Fruit fly (Drosophila melanogaster) whole organism, embryonic: ENCODE results near the gene RfC4.

Source experiments
- Aef1 ChIP-seq: fragments of 200-800 bp; sonication (Bioruptor generic); IDR thresholded peaks from 3 replicates; pipeline ENCODE4 v1.3.6; 2022; ENCODE audit warnings: missing biosample characterization, missing genetic modification characterization
- CG12071 ChIP-seq: fragments of 200-800 bp; sonication (Bioruptor generic); optimal IDR thresholded peaks from 3 replicates; lab custom pipeline; 2018; ENCODE audit warnings: missing biosample characterization, mild to moderate bottlenecking, missing genetic modification characterization
- CG12155 ChIP-seq: fragments of 200-800 bp; sonication (Bioruptor generic); optimal IDR thresholded peaks from 3 replicates; lab custom pipeline; 2016; ENCODE audit warnings: missing biosample characterization, missing genetic modification characterization
- CG12744 ChIP-seq: fragments of 200-800 bp; sonication (Bioruptor generic); optimal IDR thresholded peaks from 2 replicates; lab custom pipeline; 2016; ENCODE audit warnings: missing biosample characterization, missing genetic modification characterization
- CG12942 ChIP-seq: fragments of 200-800 bp; sonication (Bioruptor generic); optimal IDR thresholded peaks from 3 replicates; lab custom pipeline; 2016; ENCODE audit warnings: missing biosample characterization, missing genetic modification characterization
- CG13287 ChIP-seq: fragments of 200-800 bp; sonication (Bioruptor generic); IDR thresholded peaks from 2 replicates; pipeline ENCODE4 v1.3.6; 2022; ENCODE audit warnings: missing biosample characterization, missing genetic modification characterization; ENCODE audit not compliant: partially characterized antibody
- CG14710 ChIP-seq: fragments of 200-800 bp; sonication (Bioruptor generic); optimal IDR thresholded peaks from 3 replicates; lab custom pipeline; 2019; ENCODE audit warnings: missing biosample characterization, mild to moderate bottlenecking, missing genetic modification characterization, moderate library complexity
- CG15514 ChIP-seq: fragments of 200-800 bp; sonication (Bioruptor generic); optimal IDR thresholded peaks from 3 replicates; lab custom pipeline; 2017; ENCODE audit warnings: missing biosample characterization, missing genetic modification characterization, mild to moderate bottlenecking, moderate library complexity, missing genetic modification reagents
- CG15601 ChIP-seq: fragments of 200-800 bp; sonication (Bioruptor generic); optimal IDR thresholded peaks from 3 replicates; lab custom pipeline; 2019; ENCODE audit warnings: missing biosample characterization, mild to moderate bottlenecking, missing genetic modification characterization, moderate library complexity
- CG17361 ChIP-seq: fragments of 200-800 bp; sonication (Bioruptor generic); IDR thresholded peaks from 3 replicates; pipeline ENCODE4 v1.3.6; 2022; ENCODE audit warnings: missing biosample characterization, missing genetic modification characterization
- CG1792 ChIP-seq: fragments of 200-800 bp; sonication (Bioruptor generic); optimal IDR thresholded peaks from 2 replicates; lab custom pipeline; 2016; ENCODE audit warnings: missing biosample characterization, missing genetic modification characterization
- CG2116 ChIP-seq: fragments of 200-800 bp; sonication (Bioruptor generic); optimal IDR thresholded peaks from 3 replicates; lab custom pipeline; 2018; ENCODE audit warnings: missing biosample characterization, mild to moderate bottlenecking, missing genetic modification characterization
- CG3407 ChIP-seq: fragments of 200-800 bp; sonication (Bioruptor generic); optimal IDR thresholded peaks from 2 replicates; lab custom pipeline; 2018; ENCODE audit warnings: missing biosample characterization, mild to moderate bottlenecking, missing genetic modification characterization
- CG4424 ChIP-seq: fragments of 200-800 bp; sonication (Bioruptor generic); optimal IDR thresholded peaks from 3 replicates; lab custom pipeline; 2016; ENCODE audit warnings: missing biosample characterization, missing genetic modification characterization
- CG4617 ChIP-seq: fragments of 200-800 bp; sonication (Bioruptor generic); optimal IDR thresholded peaks from 3 replicates; lab custom pipeline; 2016; ENCODE audit warnings: missing biosample characterization, missing genetic modification characterization, borderline replicate concordance
- CG5245 ChIP-seq: fragments of 200-800 bp; sonication (Bioruptor generic); optimal IDR thresholded peaks from 3 replicates; lab custom pipeline; 2016; ENCODE audit warnings: missing biosample characterization, missing genetic modification characterization
- CG6689 ChIP-seq: fragments of 200-800 bp; sonication (Bioruptor generic); IDR thresholded peaks from 2 replicates; pipeline ENCODE4 v1.3.6; 2022; ENCODE audit warnings: missing biosample characterization, missing genetic modification characterization
- CG7271 ChIP-seq: fragments of 200-800 bp; sonication (Bioruptor generic); optimal IDR thresholded peaks from 2 replicates; lab custom pipeline; 2018; ENCODE audit warnings: missing biosample characterization, mild to moderate bottlenecking, missing genetic modification characterization, moderate library complexity
- CG7372 ChIP-seq: fragments of 200-800 bp; sonication (Bioruptor generic); IDR thresholded peaks from 2 replicates; pipeline ENCODE4 v1.3.6; 2022; ENCODE audit warnings: missing biosample characterization, missing genetic modification characterization
- CG9797 ChIP-seq: fragments of 200-800 bp; sonication (Bioruptor generic); optimal IDR thresholded peaks from 3 replicates; lab custom pipeline; 2018; ENCODE audit warnings: missing biosample characterization, mild to moderate bottlenecking, missing genetic modification characterization
- Dp ChIP-seq: fragments of 200-800 bp; sonication (Bioruptor generic); optimal IDR thresholded peaks from 2 replicates; lab custom pipeline; 2018; ENCODE audit warnings: missing biosample characterization, mild to moderate bottlenecking, missing genetic modification characterization, moderate library complexity
- Dref ChIP-seq: fragments of 200-800 bp; sonication (Bioruptor generic); IDR thresholded peaks from 2 replicates; pipeline ENCODE4 v1.3.6; 2022; ENCODE audit warnings: missing biosample characterization, missing genetic modification characterization
- E2f2 ChIP-seq: fragments of 200-800 bp; sonication (Bioruptor generic); IDR thresholded peaks from 2 replicates; pipeline ENCODE4 v1.3.6; 2022; ENCODE audit warnings: missing biosample characterization, missing genetic modification characterization
- Ets97D ChIP-seq: fragments of 200-800 bp; sonication (Bioruptor generic); optimal IDR thresholded peaks from 3 replicates; lab custom pipeline; 2016; ENCODE audit warnings: missing biosample characterization, missing genetic modification characterization
- Fer2 ChIP-seq: fragments of 200-800 bp; sonication (Bioruptor generic); optimal IDR thresholded peaks from 2 replicates; lab custom pipeline; 2018; ENCODE audit warnings: missing biosample characterization, mild to moderate bottlenecking, missing genetic modification characterization, moderate library complexity
- HLH4C ChIP-seq: fragments of 200-800 bp; sonication (Bioruptor generic); IDR thresholded peaks from 3 replicates; pipeline ENCODE4 v1.3.6; 2022; ENCODE audit warnings: missing biosample characterization, missing genetic modification characterization; ENCODE audit not compliant: partially characterized antibody
- HmgD ChIP-seq: fragments of 200-800 bp; sonication (Bioruptor generic); optimal IDR thresholded peaks from 3 replicates; lab custom pipeline; 2016; ENCODE audit warnings: missing biosample characterization, missing genetic modification characterization
- MBD-R2 ChIP-seq: fragments of 200-800 bp; sonication (Bioruptor generic); IDR thresholded peaks from 2 replicates; pipeline ENCODE4 v1.3.6; 2022; ENCODE audit warnings: missing biosample characterization, missing genetic modification characterization
- MESR4 ChIP-seq: fragments of 200-800 bp; sonication (Bioruptor generic); optimal IDR thresholded peaks from 2 replicates; lab custom pipeline; 2018; ENCODE audit warnings: missing biosample characterization, mild to moderate bottlenecking, missing genetic modification characterization, moderate library complexity
- Med ChIP-seq: fragments of 200-800 bp; sonication (Bioruptor generic); peaks from one replicate; lab custom pipeline; 2016; ENCODE audit warnings: missing biosample characterization, missing genetic modification characterization, mild to moderate bottlenecking, inconsistent platforms, moderate library complexity
- Myb ChIP-seq: fragments of 200-800 bp; sonication (Bioruptor generic); optimal IDR thresholded peaks from 2 replicates; lab custom pipeline; 2016; ENCODE audit warnings: missing biosample characterization, missing genetic modification characterization
- Neu2 ChIP-seq: fragments of 200-800 bp; sonication (Bioruptor generic); optimal IDR thresholded peaks from 3 replicates; lab custom pipeline; 2016; ENCODE audit warnings: missing biosample characterization, missing genetic modification characterization, borderline replicate concordance
- Sry-δ ChIP-seq: fragments of 200-800 bp; sonication (Bioruptor generic); optimal IDR thresholded peaks from 2 replicates; lab custom pipeline; 2016; ENCODE audit warnings: missing biosample characterization, missing genetic modification characterization
- TFAM ChIP-seq: fragments of 200-800 bp; sonication (Bioruptor generic); optimal IDR thresholded peaks from 2 replicates; lab custom pipeline; 2017; ENCODE audit warnings: missing biosample characterization, missing genetic modification characterization, inconsistent platforms
- YL-1 ChIP-seq: fragments of 200-800 bp; sonication (Bioruptor generic); optimal IDR thresholded peaks from 3 replicates; lab custom pipeline; 2017; ENCODE audit warnings: missing biosample characterization, mild to moderate bottlenecking, missing genetic modification characterization
- ac ChIP-seq: fragments of 200-800 bp; sonication (Bioruptor generic); optimal IDR thresholded peaks from 3 replicates; lab custom pipeline; 2017; ENCODE audit warnings: missing biosample characterization, mild to moderate bottlenecking, missing genetic modification characterization
- br ChIP-seq: fragments of >200 bp; optimal IDR thresholded peaks from 2 replicates; lab custom pipeline; 2017
- crc ChIP-seq: fragments of 200-800 bp; sonication (Bioruptor generic); optimal IDR thresholded peaks from 2 replicates; lab custom pipeline; 2016; ENCODE audit warnings: missing biosample characterization, missing genetic modification characterization
- cwo ChIP-seq: fragments of 200-800 bp; sonication (Bioruptor generic); optimal IDR thresholded peaks from 3 replicates; lab custom pipeline; 2017; ENCODE audit warnings: missing biosample characterization, missing genetic modification characterization, mild to moderate bottlenecking, moderate library complexity, missing genetic modification reagents
- danr ChIP-seq: fragments of 200-800 bp; sonication (Bioruptor generic); IDR thresholded peaks from 2 replicates; pipeline ENCODE4 v1.3.6; 2022; ENCODE audit warnings: missing biosample characterization, missing genetic modification characterization
- dm ChIP-seq: fragments of 200-800 bp; sonication (Bioruptor generic); optimal IDR thresholded peaks from 3 replicates; lab custom pipeline; 2016; ENCODE audit warnings: missing biosample characterization, missing genetic modification characterization
- fd64A ChIP-seq: fragments of 200-800 bp; sonication (Bioruptor generic); optimal IDR thresholded peaks from 3 replicates; lab custom pipeline; 2018; ENCODE audit warnings: missing biosample characterization, mild to moderate bottlenecking, missing genetic modification characterization
- ham ChIP-seq: fragments of 200-800 bp; sonication (Bioruptor generic); IDR thresholded peaks from 2 replicates; pipeline ENCODE4 v1.3.6; 2022; ENCODE audit warnings: missing biosample characterization, missing genetic modification characterization
- ken ChIP-seq: fragments of 200-800 bp; sonication (Bioruptor generic); IDR thresholded peaks from 3 replicates; pipeline ENCODE4 v1.3.6; 2022; ENCODE audit warnings: missing biosample characterization, missing genetic modification characterization
- knrl ChIP-seq: fragments of 200-800 bp; sonication (Bioruptor generic); IDR thresholded peaks from 3 replicates; pipeline ENCODE4 v1.3.6; 2022; ENCODE audit warnings: missing biosample characterization, missing genetic modification characterization; ENCODE audit not compliant: partially characterized antibody
- pum ChIP-seq: fragments of 200-800 bp; sonication (Bioruptor generic); optimal IDR thresholded peaks from 2 replicates; lab custom pipeline; 2016; ENCODE audit warnings: missing biosample characterization, missing genetic modification characterization
- pzg ChIP-seq: fragments of 200-800 bp; sonication (Bioruptor generic); optimal IDR thresholded peaks from 3 replicates; lab custom pipeline; 2018; ENCODE audit warnings: missing biosample characterization, mild to moderate bottlenecking, missing genetic modification characterization, moderate library complexity
- so ChIP-seq: fragments of 200-800 bp; sonication (Bioruptor generic); IDR thresholded peaks from 3 replicates; pipeline ENCODE4 v1.3.6; 2022; ENCODE audit warnings: missing biosample characterization, missing genetic modification characterization
- sr ChIP-seq: fragments of 200-800 bp; sonication (Bioruptor generic); IDR thresholded peaks from 3 replicates; pipeline ENCODE4 v1.3.6; 2022; ENCODE audit warnings: missing biosample characterization, missing genetic modification characterization
- toy ChIP-seq: fragments of 200-800 bp; sonication (Bioruptor generic); IDR thresholded peaks from 2 replicates; pipeline ENCODE4 v1.3.6; 2022; ENCODE audit warnings: missing biosample characterization, missing genetic modification characterization
- trem ChIP-seq: fragments of 200-800 bp; optimal IDR thresholded peaks from 3 replicates; lab custom pipeline; 2019; ENCODE audit warnings: missing biosample characterization, mild to moderate bottlenecking, missing genetic modification characterization, moderate library complexity
- unc-4 ChIP-seq: fragments of 200-800 bp; sonication (Bioruptor generic); IDR thresholded peaks from 2 replicates; pipeline ENCODE4 v1.3.6; 2022; ENCODE audit warnings: missing biosample characterization, missing genetic modification characterization; ENCODE audit not compliant: partially characterized antibody

The RfC4 gene

DNA sequence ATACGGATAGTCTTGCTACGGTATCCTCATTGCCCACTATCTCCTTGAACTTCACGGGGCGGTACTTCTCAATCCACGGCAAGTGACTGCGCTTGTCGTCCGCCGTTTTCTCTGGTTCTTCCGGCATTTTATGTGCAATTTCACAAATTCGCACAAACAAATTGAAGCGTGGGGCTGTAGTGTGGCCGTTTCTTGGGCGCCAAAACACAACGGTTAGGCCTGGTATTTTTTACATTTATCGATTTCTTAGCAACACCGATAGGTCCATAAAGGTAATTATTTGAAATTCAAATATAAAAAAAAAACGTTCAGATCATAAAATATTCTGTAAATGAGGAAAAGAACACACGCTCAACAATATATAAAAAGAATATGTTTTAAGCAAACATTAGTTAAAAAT, at the start of gene RfC4:
Gene RfC4 (minus strand): TSS at position 182 of the 400 bp plus-strand sequence.
- TF ChIP-seq CG5245 (GFP tag; lab: Kevin White, UChicago) (no peak), Ets97D (GFP tag; lab: Kevin White, UChicago) (no peak), E2f2 (GFP tag; lab: Robert Waterston, UW) (peak; percentile 89), cwo (no peak), so (GFP tag; lab: Robert Waterston, UW) (no peak), CG4617 (GFP tag; lab: Kevin White, UChicago) (no peak), CG7271 (no peak), Aef1 (GFP tag; lab: Robert Waterston, UW) (no peak), sr (GFP tag; lab: Robert Waterston, UW) (no peak), HmgD (GFP tag; lab: Kevin White, UChicago) (peak; percentile 29), dm (GFP tag; lab: Kevin White, UChicago) (peak; percentile 18), ham (no peak), toy (no peak), ken (GFP tag; lab: Robert Waterston, UW) (no peak), CG15601 (peak; percentile 2), CG2116 (GFP tag; lab: Kevin White, UChicago) (peak; percentile 58), HLH4C (GFP tag; lab: Robert Waterston, UW) (peak; percentile 41), Dref (GFP tag; lab: Robert Waterston, UW) (peak; percentile 78), Fer2 (no peak), CG6689 (GFP tag; lab: Robert Waterston, UW) (no peak), CG12744 (GFP tag; lab: Kevin White, UChicago) (no peak), CG17361 (GFP tag; lab: Robert Waterston, UW) (0 out of 3 replicates have a peak, but pooled peaks have one; percentile 18), Dp (GFP tag; lab: Kevin White, UChicago) (peak; percentile 88), crc (no peak), Med (GFP tag; lab: Kevin White, UChicago) (peak; percentile 53), Myb (GFP tag; lab: Kevin White, UChicago) (peak; percentile 93), CG3407 (no peak), pzg (GFP tag; lab: Kevin White, UChicago) (peak; percentile 63), CG12071 (no peak), trem (tag; lab: Kevin White, UChicago) (peak; percentile 28), CG13287 (GFP tag; lab: Robert Waterston, UW) (peak; percentile 36; the same call in 1 of the 2 replicates), TFAM (GFP tag; lab: Kevin White, UChicago) (no peak), Sry-δ (GFP tag; lab: Kevin White, UChicago) (peak; percentile 22), CG9797 (GFP tag; lab: Kevin White, UChicago) (peak; percentile 72), CG12155 (GFP tag; lab: Kevin White, UChicago) (no peak), Neu2 (GFP tag; lab: Kevin White, UChicago) (no peak), unc-4 (peak; percentile 31), MESR4 (GFP tag; lab: Kevin White, UChicago) (peak; percentile 27), CG12942 (no peak), YL-1 (peak; percentile 5), CG15514 (GFP tag; lab: Kevin White, UChicago) (peak; percentile 21), CG4424 (GFP tag; lab: Kevin White, UChicago) (no peak), danr (no peak), CG7372 (no peak), CG14710 (peak; percentile 6), br (lab: Kevin White, UChicago) (no peak), MBD-R2 (GFP tag; lab: Robert Waterston, UW) (peak; percentile 46; the same call in 1 of the 2 replicates), ac (GFP tag; lab: Kevin White, UChicago) (no peak), CG1792 (GFP tag; lab: Kevin White, UChicago) (no peak), pum (GFP tag; lab: Kevin White, UChicago) (no peak), knrl (no peak), fd64A (GFP tag; lab: Kevin White, UChicago) (no peak)
